Worm (Caenorhabditis elegans) whole organism, late embryonic: ENCODE data around the gene F53C3.7.

ENCODE experiments used
- Y22D7AL.16 ChIP-seq: sonication (generic microtip); optimal IDR thresholded peaks from 2 replicates; lab custom pipeline; 2016; ENCODE audit warnings: missing genetic modification characterization, missing compliant biosample characterization
- ceh-14 ChIP-seq: sonication (generic microtip); optimal IDR thresholded peaks from 2 replicates; lab custom pipeline; 2016; ENCODE audit warnings: missing genotype, missing genetic modification characterization, missing compliant biosample characterization
- ceh-24 ChIP-seq: sonication (generic microtip); optimal IDR thresholded peaks from 2 replicates; lab custom pipeline; 2016; ENCODE audit warnings: mild to moderate bottlenecking, missing genetic modification characterization, missing compliant biosample characterization
- lin-11 ChIP-seq: fragments of 200-800 bp; sonication (Bioruptor generic); optimal IDR thresholded peaks from 2 replicates; lab custom pipeline; 2018; ENCODE audit warnings: mild to moderate bottlenecking, missing genetic modification characterization, missing compliant biosample characterization
- pax-1 ChIP-seq: fragments of 150-350 bp; optimal IDR thresholded peaks from 2 replicates; lab custom pipeline; 2014; ENCODE audit warnings: missing biosample characterization, missing genetic modification characterization
- sdc-2 ChIP-seq: sonication (generic microtip); optimal IDR thresholded peaks from 2 replicates; lab custom pipeline; 2016; ENCODE audit warnings: missing genotype, missing genetic modification characterization, missing compliant biosample characterization
- syd-9 ChIP-seq: sonication (generic microtip); optimal IDR thresholded peaks from 2 replicates; lab custom pipeline; 2016; ENCODE audit warnings: mild to moderate bottlenecking, missing genetic modification characterization, moderate library complexity, missing compliant biosample characterization
- unc-3 ChIP-seq, 2 experiments: fragments of 200-800 bp in 1 of 2; sonication (Bioruptor generic) in 1 of 2; sonication (generic microtip) in 1 of 2; conservative IDR thresholded peaks in 1 of 2; optimal IDR thresholded peaks in 1 of 2; 2 replicates each; pipeline versions ENCODE4 v1.3.6 to Lab custom; 2016 to 2022; ENCODE audit warnings: missing compliant biosample characterization in 2 of 2, missing genetic modification characterization in 2 of 2, missing genetic modification reagents in 1 of 2

DNA sequence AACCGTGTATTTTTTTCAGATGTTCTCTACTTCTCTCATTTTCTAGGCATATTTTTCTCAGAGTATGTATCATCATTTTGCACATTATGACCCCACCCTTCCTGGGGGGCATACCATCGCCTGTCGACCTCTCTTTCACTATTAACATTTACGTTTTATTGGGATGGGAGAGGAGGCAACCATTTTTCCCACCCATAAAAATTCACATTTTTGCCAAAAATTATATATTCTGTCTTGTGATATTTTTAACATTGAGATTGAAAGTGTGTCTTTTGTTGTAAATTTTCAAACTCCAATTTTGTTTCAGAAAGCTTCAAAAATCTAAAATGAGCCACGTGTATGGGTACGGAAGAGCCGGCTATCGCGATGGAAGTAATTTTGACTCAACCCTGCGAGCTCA, at the start of gene F53C3.7:
- TF ChIP-seq ceh-24 (tag; lab: Kevin White, UChicago) (no peak), unc-3 (GFP tag; conservative IDR thresholded peaks at IDR 0.05; lab: Robert Waterston, UW) (no peak), unc-3 (tag; optimal IDR thresholded peaks at IDR 0.05; lab: Kevin White, UChicago) (no peak), ceh-14 (tag; lab: Kevin White, UChicago) (no peak), sdc-2 (tag; lab: Kevin White, UChicago) (no peak), Y22D7AL.16 (tag; lab: Kevin White, UChicago) (no peak), pax-1 (tag; lab: Kevin White, UChicago) (no peak), lin-11 (no peak), syd-9 (tag; lab: Kevin White, UChicago) (no peak)
